Fruit fly (Drosophila melanogaster): ENCODE results near the gene KFase.

DNA sequence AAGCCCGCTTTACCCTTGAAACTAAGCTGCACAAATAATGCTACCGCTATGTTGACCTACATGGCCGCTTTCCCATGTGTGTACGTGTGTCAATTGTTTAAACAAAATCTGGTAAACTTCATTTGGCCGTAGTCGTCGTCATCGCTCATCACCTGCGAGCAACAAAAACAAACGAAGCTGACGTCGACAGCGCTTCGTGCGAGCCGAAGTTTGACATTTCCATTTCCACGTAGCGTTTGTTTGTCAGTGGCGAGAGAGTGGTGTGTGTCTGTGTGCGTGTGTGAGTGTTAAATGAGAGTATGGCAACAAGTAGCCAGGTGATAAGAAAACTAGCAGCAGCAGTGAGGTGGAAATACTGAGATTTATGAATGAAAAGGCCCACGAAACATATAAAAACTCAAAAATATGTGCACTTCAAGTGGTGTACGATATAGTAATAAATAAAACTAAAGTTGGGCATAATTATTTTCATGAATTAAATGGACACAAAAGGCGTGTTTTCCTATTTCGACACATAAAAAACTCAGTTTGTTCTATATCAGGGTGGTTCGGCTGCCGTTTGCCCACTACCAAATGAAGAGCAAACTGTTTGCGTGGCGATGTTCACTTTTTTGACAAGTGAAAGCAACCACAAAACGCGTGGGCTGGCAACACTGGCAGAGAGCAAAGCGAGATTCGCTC is 9.2 kb downstream of the KFase start:
- TF ChIP-seq Snoo (tag; optimal IDR thresholded peaks at IDR 0.05) (no peak), CG32121 (GFP tag; IDR thresholded peaks at IDR 0.05) (no peak; the same call in 1 of the 2 replicates)
